Fruit fly (Drosophila melanogaster) whole organism, embryonic: Measurements from ENCODE around the gene CG2187.

Experiments used
- Bgb ChIP-seq: fragments of 200-800 bp; sonication (Bioruptor generic); IDR thresholded peaks from 2 replicates; pipeline ENCODE4 v1.3.6; 2022; ENCODE audit warnings: missing biosample characterization, missing genetic modification characterization; ENCODE audit not compliant: partially characterized antibody
- C15 ChIP-seq: fragments of 200-800 bp; sonication (Bioruptor generic); IDR thresholded peaks from 3 replicates; pipeline ENCODE4 v1.3.6; 2022; ENCODE audit warnings: missing biosample characterization, missing genetic modification characterization
- CG11456 ChIP-seq: fragments of 200-800 bp; sonication (Bioruptor generic); IDR thresholded peaks from 3 replicates; pipeline ENCODE4 v1.3.6; 2022; ENCODE audit warnings: missing biosample characterization, missing genetic modification characterization
- CG11504 ChIP-seq: fragments of 200-800 bp; sonication (Bioruptor generic); optimal IDR thresholded peaks from 3 replicates; lab custom pipeline; 2019; ENCODE audit warnings: missing biosample characterization, mild to moderate bottlenecking, missing genetic modification characterization, moderate library complexity
- CG13894 ChIP-seq: fragments of 200-800 bp; sonication (Bioruptor generic); optimal IDR thresholded peaks from 3 replicates; lab custom pipeline; 2018; ENCODE audit warnings: missing biosample characterization, mild to moderate bottlenecking, missing genetic modification characterization, moderate library complexity
- CG14710 ChIP-seq: fragments of 200-800 bp; sonication (Bioruptor generic); optimal IDR thresholded peaks from 3 replicates; lab custom pipeline; 2019; ENCODE audit warnings: missing biosample characterization, mild to moderate bottlenecking, missing genetic modification characterization, moderate library complexity
- CG15514 ChIP-seq: fragments of 200-800 bp; sonication (Bioruptor generic); optimal IDR thresholded peaks from 3 replicates; lab custom pipeline; 2017; ENCODE audit warnings: missing biosample characterization, missing genetic modification characterization, mild to moderate bottlenecking, moderate library complexity, missing genetic modification reagents
- CG1602 ChIP-seq: fragments of 200-800 bp; sonication (Bioruptor generic); optimal IDR thresholded peaks from 3 replicates; lab custom pipeline; 2016; ENCODE audit warnings: missing biosample characterization, missing genetic modification characterization
- CG17385 ChIP-seq: fragments of 200-800 bp; sonication (Bioruptor generic); optimal IDR thresholded peaks from 3 replicates; lab custom pipeline; 2018; ENCODE audit warnings: missing biosample characterization, mild to moderate bottlenecking, missing genetic modification characterization
- CG18262 ChIP-seq: fragments of 200-800 bp; optimal IDR thresholded peaks from 3 replicates; lab custom pipeline; 2019; ENCODE audit warnings: missing biosample characterization, mild to moderate bottlenecking, missing genetic modification characterization, moderate library complexity
- CG2120 ChIP-seq: fragments of 200-800 bp; sonication (Bioruptor generic); optimal IDR thresholded peaks from 3 replicates; lab custom pipeline; 2016; ENCODE audit warnings: missing biosample characterization, missing genetic modification characterization
- CG2202 ChIP-seq: fragments of 200-800 bp; sonication (Bioruptor generic); optimal IDR thresholded peaks from 2 replicates; lab custom pipeline; 2018; ENCODE audit warnings: missing biosample characterization, mild to moderate bottlenecking, missing genetic modification characterization
- CG31224 ChIP-seq: fragments of 200-800 bp; sonication (Bioruptor generic); IDR thresholded peaks from 2 replicates; pipeline ENCODE4 v1.3.6; 2022; ENCODE audit warnings: missing biosample characterization, missing genetic modification characterization
- CG3847 ChIP-seq: fragments of 200-800 bp; sonication (Bioruptor generic); IDR thresholded peaks from 2 replicates; pipeline ENCODE4 v1.3.6; 2022; ENCODE audit warnings: missing biosample characterization, missing genetic modification characterization
- CG4404 ChIP-seq: fragments of 200-800 bp; sonication (Bioruptor generic); IDR thresholded peaks from 2 replicates; pipeline ENCODE4 v1.3.6; 2022; ENCODE audit warnings: missing biosample characterization, missing genetic modification characterization
- CG6175 ChIP-seq: fragments of 200-800 bp; sonication (Bioruptor generic); IDR thresholded peaks from 3 replicates; pipeline ENCODE4 v1.3.6; 2022; ENCODE audit warnings: missing biosample characterization, missing genetic modification characterization
- CG7839 ChIP-seq: fragments of 200-800 bp; sonication (Bioruptor generic); optimal IDR thresholded peaks from 3 replicates; lab custom pipeline; 2018; ENCODE audit warnings: missing biosample characterization, mild to moderate bottlenecking, missing genetic modification characterization, moderate library complexity
- CG8478 ChIP-seq: fragments of >200 bp; optimal IDR thresholded peaks from 2 replicates; lab custom pipeline; 2018
- CG8765 ChIP-seq: fragments of 200-800 bp; sonication (Bioruptor generic); IDR thresholded peaks from 2 replicates; pipeline ENCODE4 v1.3.6; 2022; ENCODE audit warnings: missing biosample characterization, missing genetic modification characterization
- CG8944 ChIP-seq: fragments of 200-800 bp; sonication (Bioruptor generic); optimal IDR thresholded peaks from 3 replicates; lab custom pipeline; 2016; ENCODE audit warnings: missing biosample characterization, missing genetic modification characterization
- CG9215 ChIP-seq: fragments of 200-800 bp; sonication (Bioruptor generic); IDR thresholded peaks from 2 replicates; pipeline ENCODE4 v1.3.6; 2022; ENCODE audit warnings: missing biosample characterization, missing genetic modification characterization
- CG9817 ChIP-seq: fragments of 200-800 bp; sonication (Bioruptor generic); optimal IDR thresholded peaks from 2 replicates; lab custom pipeline; 2018; ENCODE audit warnings: missing biosample characterization, mild to moderate bottlenecking, missing genetic modification characterization, moderate library complexity
- D19B ChIP-seq: fragments of 200-800 bp; sonication (Bioruptor generic); optimal IDR thresholded peaks from 2 replicates; lab custom pipeline; 2017; ENCODE audit warnings: missing biosample characterization, mild to moderate bottlenecking, missing genetic modification characterization
- Dp ChIP-seq: fragments of 200-800 bp; sonication (Bioruptor generic); optimal IDR thresholded peaks from 2 replicates; lab custom pipeline; 2018; ENCODE audit warnings: missing biosample characterization, mild to moderate bottlenecking, missing genetic modification characterization, moderate library complexity
- E2f1 ChIP-seq: fragments of 200-800 bp; sonication (Bioruptor generic); IDR thresholded peaks from 2 replicates; pipeline ENCODE4 v1.3.6; 2022; ENCODE audit warnings: missing biosample characterization, missing genetic modification characterization
- Fer1 ChIP-seq: fragments of 200-800 bp; sonication (Bioruptor generic); optimal IDR thresholded peaks from 2 replicates; lab custom pipeline; 2017; ENCODE audit warnings: missing biosample characterization, mild to moderate bottlenecking, missing genetic modification characterization
- Hmr ChIP-seq: fragments of 200-800 bp; sonication (Bioruptor generic); optimal IDR thresholded peaks from 3 replicates; lab custom pipeline; 2017; ENCODE audit warnings: mild to moderate bottlenecking, missing biosample characterization, missing genetic modification reagents, missing genetic modification characterization
- Hr3 ChIP-seq: fragments of 200-800 bp; sonication (Bioruptor generic); optimal IDR thresholded peaks from 3 replicates; lab custom pipeline; 2016; ENCODE audit warnings: missing biosample characterization, missing genetic modification characterization
- Hsf ChIP-seq: fragments of 200-800 bp; sonication (Bioruptor generic); optimal IDR thresholded peaks from 3 replicates; lab custom pipeline; 2016; ENCODE audit warnings: missing biosample characterization, missing genetic modification characterization
- Mad ChIP-seq: fragments of 200-800 bp; sonication (Bioruptor generic); optimal IDR thresholded peaks from 2 replicates; lab custom pipeline; 2016; ENCODE audit warnings: missing biosample characterization, missing genetic modification characterization
- Ravus ChIP-seq: fragments of 200-800 bp; sonication (Bioruptor generic); IDR thresholded peaks from 2 replicates; pipeline ENCODE4 v1.3.6; 2022; ENCODE audit warnings: missing biosample characterization, missing genetic modification characterization
- Rfx ChIP-seq: fragments of 200-800 bp; sonication (Bioruptor generic); IDR thresholded peaks from 2 replicates; pipeline ENCODE4 v1.3.6; 2022; ENCODE audit warnings: missing biosample characterization, missing genetic modification characterization
- Tbp ChIP-seq: fragments of >200 bp; optimal IDR thresholded peaks from 2 replicates; lab custom pipeline; 2018; ENCODE audit warnings: missing biosample characterization, missing genetic modification characterization
- Xbp1 ChIP-seq: fragments of 200-800 bp; sonication (Bioruptor generic); optimal IDR thresholded peaks from 3 replicates; lab custom pipeline; 2016; ENCODE audit warnings: missing biosample characterization, mild to moderate bottlenecking, missing genetic modification characterization
- bab2 ChIP-seq: fragments of 200-800 bp; sonication (Bioruptor generic); optimal IDR thresholded peaks from 2 replicates; lab custom pipeline; 2016; ENCODE audit warnings: missing biosample characterization, missing genetic modification characterization
- chm ChIP-seq: fragments of 200-800 bp; sonication (Bioruptor generic); IDR thresholded peaks from 2 replicates; pipeline ENCODE4 v1.3.6; 2022; ENCODE audit warnings: missing biosample characterization, missing genetic modification characterization
- ci ChIP-seq: fragments of 200-800 bp; sonication (Bioruptor generic); IDR thresholded peaks from 3 replicates; pipeline ENCODE4 v1.3.6; 2022; ENCODE audit warnings: missing biosample characterization, missing genetic modification characterization
- croc ChIP-seq: fragments of 200-800 bp; sonication (Bioruptor generic); conservative IDR thresholded peaks from 3 replicates; pipeline ENCODE4 v1.3.6; 2022; ENCODE audit warnings: missing biosample characterization, missing genetic modification characterization
- danr ChIP-seq: fragments of 200-800 bp; sonication (Bioruptor generic); IDR thresholded peaks from 2 replicates; pipeline ENCODE4 v1.3.6; 2022; ENCODE audit warnings: missing biosample characterization, missing genetic modification characterization
- dati ChIP-seq: fragments of 200-800 bp; sonication (Bioruptor generic); IDR thresholded peaks from 2 replicates; pipeline ENCODE4 v1.3.6; 2022; ENCODE audit warnings: missing biosample characterization, missing genetic modification characterization
- hth ChIP-seq: fragments of >200 bp; optimal IDR thresholded peaks from 2 replicates; lab custom pipeline; 2017; ENCODE audit warnings: inconsistent platforms
- kay ChIP-seq: fragments of 200-800 bp; sonication (Bioruptor generic); optimal IDR thresholded peaks from 2 replicates; lab custom pipeline; 2016; ENCODE audit warnings: missing biosample characterization, missing genetic modification characterization
- nmo ChIP-seq: fragments of 200-800 bp; sonication (Bioruptor generic); optimal IDR thresholded peaks from 2 replicates; lab custom pipeline; 2018; ENCODE audit warnings: missing biosample characterization, mild to moderate bottlenecking, missing genetic modification characterization, moderate library complexity
- onecut ChIP-seq: fragments of 200-800 bp; sonication (Bioruptor generic); IDR thresholded peaks from 2 replicates; pipeline ENCODE4 v1.3.6; 2022; ENCODE audit warnings: missing biosample characterization, missing genetic modification characterization
- otp ChIP-seq: fragments of 200-800 bp; sonication (Bioruptor generic); IDR thresholded peaks from 3 replicates; pipeline ENCODE4, ENCODE4 v1.3.6; 2022; ENCODE audit warnings: missing biosample characterization, missing genetic modification characterization
- p53 ChIP-seq: fragments of 200-800 bp; sonication (Bioruptor generic); optimal IDR thresholded peaks from 2 replicates; lab custom pipeline; 2016; ENCODE audit warnings: missing biosample characterization, missing genetic modification characterization
- sc ChIP-seq, 3 experiments: fragments of >200 bp in 2 of 3; fragments of 200-800 bp in 1 of 3; sonication (Bioruptor generic) in 1 of 3; optimal IDR thresholded peaks; 2 replicates in 2 of 3; 3 replicates in 1 of 3; lab custom pipeline; 2017; ENCODE audit warnings: mild to moderate bottlenecking in 1 of 3, missing biosample characterization in 1 of 3, missing genetic modification characterization in 1 of 3, missing genetic modification reagents in 1 of 3
- ssp ChIP-seq: fragments of 200-800 bp; sonication (Bioruptor generic); IDR thresholded peaks from 2 replicates; pipeline ENCODE4 v1.3.6; 2022; ENCODE audit warnings: missing biosample characterization, missing genetic modification characterization
- sug ChIP-seq: fragments of 200-800 bp; optimal IDR thresholded peaks from 2 replicates; lab custom pipeline; 2019; ENCODE audit warnings: missing biosample characterization, mild to moderate bottlenecking, missing genetic modification characterization, moderate library complexity
- trem ChIP-seq: fragments of 200-800 bp; optimal IDR thresholded peaks from 3 replicates; lab custom pipeline; 2019; ENCODE audit warnings: missing biosample characterization, mild to moderate bottlenecking, missing genetic modification characterization, moderate library complexity
- wdn ChIP-seq: fragments of 200-800 bp; sonication (Bioruptor generic); IDR thresholded peaks from 2 replicates; pipeline ENCODE4 v1.3.6; 2022; ENCODE audit warnings: missing biosample characterization, missing genetic modification characterization

The CG2187 gene

DNA sequence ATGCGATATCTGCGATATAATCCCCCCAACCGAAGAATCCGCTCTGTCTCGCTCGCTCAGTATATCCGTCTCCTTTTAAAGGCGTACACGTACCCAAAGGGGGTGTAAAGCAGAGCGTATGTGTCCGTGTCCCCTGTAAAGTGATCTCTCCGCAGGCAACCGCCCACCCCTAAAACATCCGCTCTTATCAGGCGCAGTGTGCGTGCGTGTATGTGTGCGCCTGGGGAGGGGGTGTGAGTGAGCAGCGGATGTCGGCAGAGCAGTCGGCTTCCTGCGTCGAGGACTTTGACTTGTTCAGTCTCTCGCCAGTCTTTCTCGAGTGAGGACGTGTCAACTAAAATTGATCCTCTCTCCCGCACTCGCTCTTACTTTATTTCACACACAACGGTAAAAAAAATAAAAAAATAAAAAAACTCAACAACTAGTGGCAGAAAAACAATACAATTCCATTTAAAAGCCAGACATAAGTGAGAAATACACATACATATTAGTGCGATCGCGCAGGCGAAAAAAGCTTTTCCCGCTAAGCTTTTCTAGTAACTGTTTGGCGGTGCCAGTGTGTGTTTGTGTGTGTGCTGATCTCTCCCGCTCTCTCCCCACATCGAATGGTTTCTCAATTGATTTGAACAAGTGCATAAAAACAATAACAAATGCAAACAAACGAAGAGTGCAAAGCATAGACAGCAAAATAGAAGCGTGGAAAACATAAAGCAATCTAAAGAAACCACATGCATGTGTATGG is 32.8 kb downstream of the CG2187 start (continued):
- TF ChIP-seq Hmr (GFP tag; lab: Kevin White, UChicago), result no peak
- TF ChIP-seq CG1602 (GFP tag; lab: Kevin White, UChicago), result no peak
- TF ChIP-seq ci (GFP tag; lab: Robert Waterston, UW), result no peak
- no peak for TF ChIP-seq CG2202 (tag; lab: Kevin White, UChicago)
- no peak for TF ChIP-seq CG8765 (GFP tag; lab: Robert Waterston, UW)
- TF ChIP-seq CG14710, result no peak
- TF ChIP-seq CG9817, result no peak
- no peak for TF ChIP-seq D19B (GFP tag; lab: Kevin White, UChicago)
- no peak for TF ChIP-seq danr (GFP tag; lab: Robert Waterston, UW)
- TF ChIP-seq CG18262 (tag; lab: Kevin White, UChicago), result no peak
- no peak for TF ChIP-seq Ravus (GFP tag; lab: Robert Waterston, UW)
- TF ChIP-seq CG9215, result no peak
- no peak for TF ChIP-seq Hr3 (GFP tag; lab: Kevin White, UChicago)
- TF ChIP-seq CG2120, result no peak
- TF ChIP-seq sug (tag; lab: Kevin White, UChicago), result no peak
- no peak for TF ChIP-seq CG11456 (GFP tag; lab: Robert Waterston, UW)
- no peak for TF ChIP-seq E2f1 (GFP tag; lab: Robert Waterston, UW)
- TF ChIP-seq CG3847, result no peak
- TF ChIP-seq CG17385 (GFP tag; lab: Kevin White, UChicago), result no peak
- no peak for TF ChIP-seq wdn (GFP tag; lab: Robert Waterston, UW)
- no peak for TF ChIP-seq Tbp (GFP tag; lab: Kevin White, UChicago)
- TF ChIP-seq chm (GFP tag; lab: Robert Waterston, UW), result peak; percentile 41; the same call in 1 of the 2 replicates
- no peak for TF ChIP-seq Xbp1
- TF ChIP-seq trem (tag; lab: Kevin White, UChicago), result no peak
- TF ChIP-seq Rfx, result no peak
- no peak for TF ChIP-seq kay (GFP tag; lab: Kevin White, UChicago)
- no peak for TF ChIP-seq Fer1
- TF ChIP-seq Bgb (GFP tag; lab: Robert Waterston, UW), result 0 out of 2 replicates have a peak, but pooled peaks have one; percentile 18
- TF ChIP-seq otp (GFP tag; lab: Robert Waterston, UW), result peak; percentile 16; the same call in 2 of the 3 replicates
- no peak for TF ChIP-seq CG4404
- TF ChIP-seq Dp (GFP tag; lab: Kevin White, UChicago), result no peak
- no peak for TF ChIP-seq CG15514
- no peak for TF ChIP-seq CG8944
- no peak for TF ChIP-seq CG6175 (GFP tag; lab: Robert Waterston, UW)
- TF ChIP-seq hth, result no peak
- no peak for TF ChIP-seq croc
- TF ChIP-seq Hsf (GFP tag; lab: Kevin White, UChicago), result no peak
- peak; percentile 26; the same call in 1 of the 2 replicates for TF ChIP-seq onecut
- no peak for TF ChIP-seq CG13894 (tag; lab: Kevin White, UChicago)
- TF ChIP-seq nmo (GFP tag; lab: Kevin White, UChicago), result no peak
- TF ChIP-seq C15 (GFP tag; lab: Robert Waterston, UW), result no peak
- TF ChIP-seq CG7839 (tag; lab: Kevin White, UChicago), result no peak
- TF ChIP-seq sc (optimal IDR thresholded peaks at IDR 0.05; lab: Kevin White, UChicago), result no peak
- TF ChIP-seq sc (GFP tag; optimal IDR thresholded peaks at IDR 0.05; lab: Kevin White, UChicago), result no peak
- no peak for TF ChIP-seq bab2 (GFP tag; lab: Kevin White, UChicago)
- no peak for TF ChIP-seq CG31224 (GFP tag; lab: Robert Waterston, UW)
- TF ChIP-seq ssp, result no peak
- TF ChIP-seq CG11504 (tag; lab: Kevin White, UChicago), result no peak
- no peak for TF ChIP-seq p53 (GFP tag; lab: Kevin White, UChicago)
- TF ChIP-seq dati, result no peak
- no peak for TF ChIP-seq CG8478 (lab: Kevin White, UChicago)
- no peak for TF ChIP-seq Mad (GFP tag; lab: Kevin White, UChicago)
